Worm (Caenorhabditis elegans) whole organism, mixed stage, embryonic: ENCODE data around the gene F10C1.8.

Experiments
- ceh-43 ChIP-seq: fragments of 200-800 bp; sonication (Bioruptor generic); optimal IDR thresholded peaks from 2 replicates; lab custom pipeline; 2018; ENCODE audit warnings: mild to moderate bottlenecking, missing genetic modification characterization, moderate library complexity, missing compliant biosample characterization
- elt-1 ChIP-seq: sonication (generic microtip); optimal IDR thresholded peaks from 2 replicates; lab custom pipeline; 2017; ENCODE audit warnings: missing genetic modification characterization, mild to moderate bottlenecking, missing compliant biosample characterization, antibody characterized with exemption, moderate library complexity, borderline replicate concordance; ENCODE audit not compliant: insufficient read depth
- elt-3 ChIP-seq: fragments of 150-350 bp; optimal IDR thresholded peaks from 2 replicates; lab custom pipeline; 2014; ENCODE audit warnings: missing biosample characterization, missing genetic modification characterization
- hlh-1 ChIP-seq: fragments of 150-350 bp; optimal IDR thresholded peaks from 2 replicates; lab custom pipeline; 2014; ENCODE audit warnings: missing biosample characterization, missing genetic modification reagents, missing genetic modification characterization
- lin-13 ChIP-seq: fragments of 150-350 bp; optimal IDR thresholded peaks from 2 replicates; lab custom pipeline; 2014; ENCODE audit warnings: missing biosample characterization, missing genetic modification characterization
- lsy-2 ChIP-seq: fragments of 150-350 bp; optimal IDR thresholded peaks from 2 replicates; lab custom pipeline; 2014; ENCODE audit warnings: missing biosample characterization, missing genetic modification characterization
- sptf-1 ChIP-seq: sonication (generic microtip); optimal IDR thresholded peaks from 2 replicates; lab custom pipeline; 2017; ENCODE audit warnings: mild to moderate bottlenecking, missing genetic modification characterization, moderate library complexity, missing compliant biosample characterization
- unc-39 ChIP-seq: fragments of 150-350 bp; optimal IDR thresholded peaks from 2 replicates; lab custom pipeline; 2014; ENCODE audit warnings: missing biosample characterization, missing genetic modification characterization
- unc-62 ChIP-seq: fragments of 150-350 bp; optimal IDR thresholded peaks from 2 replicates; lab custom pipeline; 2014; ENCODE audit warnings: missing biosample characterization, missing genetic modification reagents, missing genetic modification characterization

DNA sequence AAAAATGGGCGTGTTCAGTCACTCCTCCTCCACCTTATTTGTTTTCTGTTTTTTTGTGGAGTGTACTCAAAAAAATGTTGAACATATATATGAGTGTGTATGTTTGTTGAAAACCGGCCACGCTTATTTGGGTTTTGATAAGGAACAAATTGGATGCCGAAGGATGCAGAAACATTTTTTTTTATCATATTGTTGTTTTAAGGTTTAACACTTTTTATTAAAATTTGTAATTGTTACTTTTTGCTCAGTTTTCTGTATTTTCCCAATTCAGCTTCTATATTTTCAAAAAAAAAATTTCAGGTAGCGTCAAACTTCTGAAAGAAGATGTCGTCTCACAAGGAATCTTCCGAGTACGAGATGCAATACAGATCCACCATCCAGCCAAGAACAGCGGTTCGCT is 11.1 kb downstream of the F10C1.8 start, which contains the start of gene ifb-1:
- TF ChIP-seq elt-3 (tag; lab: Kevin White, UChicago) (no peak), lsy-2 (tag; lab: Kevin White, UChicago) (no peak), hlh-1 (no peak), unc-39 (tag; lab: Kevin White, UChicago) (no peak), unc-62 (GFP tag; lab: Kevin White, UChicago) (no peak), elt-1 (no peak), lin-13 (tag; lab: Kevin White, UChicago) (no peak), ceh-43 (GFP tag; lab: Kevin White, UChicago) (no peak), sptf-1 (no peak)
